Worm (Caenorhabditis elegans) whole organism, late embryonic: ENCODE measurements around the gene fbxa-82.

Source experiments
- T23F11.4 ChIP-seq: fragments of 200-800 bp; sonication (Bioruptor generic); optimal IDR thresholded peaks from 2 replicates; lab custom pipeline; 2018; ENCODE audit warnings: mild to moderate bottlenecking, missing genetic modification characterization, missing compliant biosample characterization
- ceh-9 ChIP-seq: sonication (generic microtip); optimal IDR thresholded peaks from 2 replicates; lab custom pipeline; 2016; ENCODE audit warnings: mild to moderate bottlenecking, missing genetic modification characterization, inconsistent platforms, missing compliant biosample characterization
- dmd-4 ChIP-seq: sonication (generic microtip); optimal IDR thresholded peaks from 2 replicates; lab custom pipeline; 2016; ENCODE audit warnings: borderline replicate concordance, missing genetic modification characterization, missing compliant biosample characterization
- dve-1 ChIP-seq: sonication (generic microtip); optimal IDR thresholded peaks from 2 replicates; lab custom pipeline; 2017; ENCODE audit warnings: antibody characterized with exemption, mild to moderate bottlenecking, missing genetic modification characterization, missing compliant biosample characterization
- fkh-10 ChIP-seq: fragments of 150-350 bp; optimal IDR thresholded peaks from 2 replicates; lab custom pipeline; 2014; ENCODE audit warnings: missing biosample characterization, missing genetic modification reagents, missing genetic modification characterization
- hlh-30 ChIP-seq: sonication (generic microtip); optimal IDR thresholded peaks from 2 replicates; lab custom pipeline; 2017; ENCODE audit warnings: antibody characterized with exemption, missing genetic modification characterization, missing compliant biosample characterization; ENCODE audit not compliant: insufficient read depth
- nhr-11 ChIP-seq: fragments of 150-350 bp; optimal IDR thresholded peaks from 2 replicates; lab custom pipeline; 2014; ENCODE audit warnings: missing biosample characterization, missing genetic modification characterization
- odd-2 ChIP-seq: sonication (generic microtip); optimal IDR thresholded peaks from 2 replicates; lab custom pipeline; 2017; ENCODE audit warnings: antibody characterized with exemption, mild to moderate bottlenecking, missing genetic modification characterization, missing compliant biosample characterization
- pha-4 ChIP-seq: fragments of 150-350 bp; optimal IDR thresholded peaks from 2 replicates; lab custom pipeline; 2018; ENCODE audit warnings: missing biosample characterization, missing genetic modification reagents, missing genetic modification characterization
- pqm-1 ChIP-seq: sonication (generic microtip); optimal IDR thresholded peaks from 2 replicates; lab custom pipeline; 2016; ENCODE audit warnings: missing genetic modification characterization, missing compliant biosample characterization
- ref-2 ChIP-seq: sonication (generic microtip); optimal IDR thresholded peaks from 2 replicates; lab custom pipeline; 2016; ENCODE audit warnings: missing genetic modification characterization, missing compliant biosample characterization
- tbx-7 ChIP-seq: sonication (generic microtip); optimal IDR thresholded peaks from 2 replicates; lab custom pipeline; 2016; ENCODE audit warnings: missing genotype, missing genetic modification characterization, missing compliant biosample characterization
- unc-42 ChIP-seq: sonication (generic microtip); optimal IDR thresholded peaks from 2 replicates; lab custom pipeline; 2016; ENCODE audit warnings: missing genotype, missing genetic modification characterization, missing compliant biosample characterization
- unc-86 ChIP-seq: sonication (generic microtip); optimal IDR thresholded peaks from 2 replicates; lab custom pipeline; 2016; ENCODE audit warnings: missing genetic modification characterization, missing compliant biosample characterization

DNA sequence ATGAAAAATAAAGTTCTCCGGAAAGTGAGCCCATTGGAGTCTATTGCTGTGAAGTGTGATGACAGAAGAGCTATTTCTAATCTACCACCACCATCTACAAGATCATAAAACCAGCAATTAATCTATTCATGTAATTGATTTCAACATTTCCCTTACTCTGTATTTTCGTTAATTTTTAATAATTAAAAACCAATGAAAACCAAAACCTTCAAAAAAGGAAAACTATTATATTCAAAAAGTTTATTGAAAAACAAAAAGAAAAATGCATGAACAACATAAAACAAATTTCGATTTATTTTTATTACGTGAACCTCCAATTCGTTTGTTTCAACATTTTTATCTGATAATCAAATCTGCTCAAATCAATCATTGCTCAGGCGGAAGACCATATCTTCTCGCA lies 47.1 kb upstream of the fbxa-82 start, which contains the start of gene C01G10.1:
- TF ChIP-seq odd-2 (tag; lab: Kevin White, UChicago) (no peak), unc-86 (tag; lab: Kevin White, UChicago) (no peak), fkh-10 (GFP tag; lab: Kevin White, UChicago) (no peak), nhr-11 (no peak), dve-1 (tag; lab: Kevin White, UChicago) (no peak), tbx-7 (no peak), hlh-30 (tag; lab: Kevin White, UChicago) (no peak), pqm-1 (tag; lab: Kevin White, UChicago) (no peak), dmd-4 (tag; lab: Kevin White, UChicago) (no peak), pha-4 (no peak), unc-42 (tag; lab: Kevin White, UChicago) (no peak), ref-2 (no peak), ceh-9 (tag; lab: Kevin White, UChicago) (no peak), T23F11.4 (GFP tag; lab: Kevin White, UChicago) (no peak)
